Fruit fly (Drosophila melanogaster) whole organism, embryonic: Measurements from ENCODE around the gene Stat92E.

Experiments used
- Ada2b ChIP-seq: fragments of 200-800 bp; sonication (Bioruptor generic); IDR thresholded peaks from 2 replicates; pipeline ENCODE4 v1.3.6; 2022; ENCODE audit warnings: missing biosample characterization, missing genetic modification characterization
- B-H2 ChIP-seq: fragments of 200-800 bp; sonication (Bioruptor generic); optimal IDR thresholded peaks from 2 replicates; lab custom pipeline; 2018; ENCODE audit warnings: missing biosample characterization, mild to moderate bottlenecking, missing genetic modification characterization
- CG10147 ChIP-seq: fragments of 200-800 bp; sonication (Bioruptor generic); optimal IDR thresholded peaks from 2 replicates; lab custom pipeline; 2019; ENCODE audit warnings: missing biosample characterization, mild to moderate bottlenecking, missing genetic modification characterization, moderate library complexity
- CG12236 ChIP-seq: fragments of 200-800 bp; sonication (Bioruptor generic); optimal IDR thresholded peaks from 2 replicates; lab custom pipeline; 2016; ENCODE audit warnings: missing biosample characterization, missing genetic modification characterization
- CG12391 ChIP-seq: fragments of 200-800 bp; sonication (Bioruptor generic); optimal IDR thresholded peaks from 3 replicates; lab custom pipeline; 2018; ENCODE audit warnings: missing biosample characterization, mild to moderate bottlenecking, missing genetic modification characterization, moderate library complexity
- CG12659 ChIP-seq: fragments of 200-800 bp; sonication (Bioruptor generic); optimal IDR thresholded peaks from 3 replicates; lab custom pipeline; 2017; ENCODE audit warnings: mild to moderate bottlenecking, missing biosample characterization, missing genetic modification reagents, missing genetic modification characterization
- CG12942 ChIP-seq: fragments of 200-800 bp; sonication (Bioruptor generic); optimal IDR thresholded peaks from 3 replicates; lab custom pipeline; 2016; ENCODE audit warnings: missing biosample characterization, missing genetic modification characterization
- CG14710 ChIP-seq: fragments of 200-800 bp; sonication (Bioruptor generic); optimal IDR thresholded peaks from 3 replicates; lab custom pipeline; 2019; ENCODE audit warnings: missing biosample characterization, mild to moderate bottlenecking, missing genetic modification characterization, moderate library complexity
- CG15601 ChIP-seq: fragments of 200-800 bp; sonication (Bioruptor generic); optimal IDR thresholded peaks from 3 replicates; lab custom pipeline; 2019; ENCODE audit warnings: missing biosample characterization, mild to moderate bottlenecking, missing genetic modification characterization, moderate library complexity
- CG16813 ChIP-seq: fragments of 200-800 bp; sonication (Bioruptor generic); IDR thresholded peaks from 3 replicates; pipeline ENCODE4 v1.3.6; 2022; ENCODE audit warnings: missing biosample characterization, missing genetic modification characterization; ENCODE audit not compliant: partially characterized antibody
- CG17829 ChIP-seq: fragments of 200-800 bp; optimal IDR thresholded peaks from 2 replicates; lab custom pipeline; 2019; ENCODE audit warnings: missing biosample characterization, mild to moderate bottlenecking, missing genetic modification characterization, moderate library complexity
- CG17912 ChIP-seq: fragments of 200-800 bp; sonication (Bioruptor generic); optimal IDR thresholded peaks from 2 replicates; lab custom pipeline; 2018; ENCODE audit warnings: missing biosample characterization, mild to moderate bottlenecking, missing genetic modification characterization
- CG18619 ChIP-seq: fragments of 200-800 bp; sonication (Bioruptor generic); optimal IDR thresholded peaks from 3 replicates; lab custom pipeline; 2017; ENCODE audit warnings: missing biosample characterization, mild to moderate bottlenecking, missing genetic modification characterization
- CG2202 ChIP-seq: fragments of 200-800 bp; sonication (Bioruptor generic); optimal IDR thresholded peaks from 2 replicates; lab custom pipeline; 2018; ENCODE audit warnings: missing biosample characterization, mild to moderate bottlenecking, missing genetic modification characterization
- CG3163 ChIP-seq: fragments of 200-800 bp; sonication (Bioruptor generic); optimal IDR thresholded peaks from 3 replicates; lab custom pipeline; 2016; ENCODE audit warnings: missing biosample characterization, missing genetic modification characterization
- CG34224 ChIP-seq: fragments of 200-800 bp; sonication (Bioruptor generic); IDR thresholded peaks from 3 replicates; pipeline ENCODE4 v1.3.6; 2022; ENCODE audit warnings: missing biosample characterization, missing genetic modification characterization; ENCODE audit not compliant: partially characterized antibody
- CG3995 ChIP-seq: fragments of 200-800 bp; sonication (Bioruptor generic); optimal IDR thresholded peaks from 3 replicates; lab custom pipeline; 2016; ENCODE audit warnings: missing biosample characterization, missing genetic modification characterization
- CG5180 ChIP-seq: fragments of 200-800 bp; sonication (Bioruptor generic); optimal IDR thresholded peaks from 3 replicates; lab custom pipeline; 2017; ENCODE audit warnings: missing biosample characterization, missing genetic modification characterization, mild to moderate bottlenecking, moderate library complexity, missing genetic modification reagents
- CG5953 ChIP-seq: fragments of 200-800 bp; sonication (Bioruptor generic); IDR thresholded peaks from 2 replicates; pipeline ENCODE4 v1.3.6; 2022; ENCODE audit warnings: missing biosample characterization, missing genetic modification characterization
- CG7987 ChIP-seq: fragments of 200-800 bp; sonication (Bioruptor generic); optimal IDR thresholded peaks from 2 replicates; lab custom pipeline; 2018; ENCODE audit warnings: missing biosample characterization, mild to moderate bottlenecking, missing genetic modification characterization, moderate library complexity
- CkIIα-i1 ChIP-seq: fragments of 200-800 bp; sonication (Bioruptor generic); IDR thresholded peaks from 2 replicates; pipeline ENCODE4 v1.3.6; 2022; ENCODE audit warnings: missing biosample characterization, missing genetic modification characterization
- Deaf1 ChIP-seq: fragments of 200-800 bp; optimal IDR thresholded peaks from 3 replicates; lab custom pipeline; 2019; ENCODE audit warnings: missing biosample characterization, mild to moderate bottlenecking, missing genetic modification characterization, moderate library complexity
- Hand ChIP-seq: fragments of 200-800 bp; sonication (Bioruptor generic); optimal IDR thresholded peaks from 2 replicates; lab custom pipeline; 2017; ENCODE audit warnings: mild to moderate bottlenecking, missing biosample characterization, missing genetic modification reagents, missing genetic modification characterization
- Hr78 ChIP-seq, 2 experiments: fragments of 200-800 bp in 1 of 2; fragments of >200 bp in 1 of 2; sonication (Bioruptor generic) in 1 of 2; optimal IDR thresholded peaks; 2 replicates each; lab custom pipeline; 2017 to 2019; ENCODE audit warnings: missing biosample characterization in 2 of 2, missing genetic modification characterization in 2 of 2, mild to moderate bottlenecking in 1 of 2, moderate library complexity in 1 of 2
- Lhr ChIP-seq: fragments of 200-800 bp; sonication (Bioruptor generic); optimal IDR thresholded peaks from 3 replicates; lab custom pipeline; 2017; ENCODE audit warnings: mild to moderate bottlenecking, missing biosample characterization, missing genetic modification reagents, missing genetic modification characterization
- Max ChIP-seq: fragments of 200-800 bp; sonication (Bioruptor generic); optimal IDR thresholded peaks from 2 replicates; lab custom pipeline; 2016; ENCODE audit warnings: missing biosample characterization, mild to moderate bottlenecking, missing genetic modification characterization
- Med ChIP-seq: fragments of 200-800 bp; sonication (Bioruptor generic); peaks from one replicate; lab custom pipeline; 2016; ENCODE audit warnings: missing biosample characterization, missing genetic modification characterization, mild to moderate bottlenecking, inconsistent platforms, moderate library complexity
- PHDP ChIP-seq: fragments of 200-800 bp; sonication (Bioruptor generic); optimal IDR thresholded peaks from 3 replicates; lab custom pipeline; 2018; ENCODE audit warnings: missing biosample characterization, mild to moderate bottlenecking, missing genetic modification characterization, moderate library complexity
- Six4 ChIP-seq: fragments of 200-800 bp; sonication (Bioruptor generic); optimal IDR thresholded peaks from 2 replicates; lab custom pipeline; 2016; ENCODE audit warnings: missing biosample characterization, missing genetic modification characterization
- Tbp ChIP-seq: fragments of >200 bp; optimal IDR thresholded peaks from 2 replicates; lab custom pipeline; 2018; ENCODE audit warnings: missing biosample characterization, missing genetic modification characterization
- Trl ChIP-seq, 3 experiments: fragments of >200 bp in 2 of 3; fragments of 200-800 bp in 1 of 3; sonication (Bioruptor generic) in 1 of 3; optimal IDR thresholded peaks; 2 replicates in 1 of 3; 3 replicates in 2 of 3; lab custom pipeline; 2016 to 2017; ENCODE audit warnings: missing biosample characterization in 1 of 3, missing genetic modification characterization in 1 of 3
- az2 ChIP-seq: fragments of 200-800 bp; sonication (Bioruptor generic); optimal IDR thresholded peaks from 3 replicates; lab custom pipeline; 2016; ENCODE audit warnings: missing biosample characterization, missing genetic modification characterization
- crp ChIP-seq, 2 experiments: fragments of 200-800 bp; sonication (Bioruptor generic); optimal IDR thresholded peaks; 2 replicates in 1 of 2; 3 replicates in 1 of 2; lab custom pipeline; 2017; ENCODE audit warnings: missing biosample characterization in 2 of 2, missing genetic modification characterization in 2 of 2, mild to moderate bottlenecking in 1 of 2, moderate library complexity in 1 of 2
- dpn ChIP-seq, 2 experiments: fragments of 200-800 bp; sonication (Bioruptor generic); optimal IDR thresholded peaks; 3 replicates each; lab custom pipeline; 2016; ENCODE audit warnings: missing biosample characterization in 2 of 2, missing genetic modification characterization in 2 of 2
- exex ChIP-seq: fragments of 200-800 bp; sonication (Bioruptor generic); optimal IDR thresholded peaks from 4 replicates; lab custom pipeline; 2018; ENCODE audit warnings: missing biosample characterization, mild to moderate bottlenecking, missing genetic modification characterization, moderate library complexity
- fd96Cb ChIP-seq: fragments of 200-800 bp; sonication (Bioruptor generic); optimal IDR thresholded peaks from 2 replicates; lab custom pipeline; 2018; ENCODE audit warnings: missing biosample characterization, mild to moderate bottlenecking, missing genetic modification characterization, moderate library complexity
- fu2 ChIP-seq: fragments of 200-800 bp; sonication (Bioruptor generic); optimal IDR thresholded peaks from 2 replicates; lab custom pipeline; 2016; ENCODE audit warnings: missing biosample characterization, missing genetic modification characterization
- gsb-n ChIP-seq: fragments of 200-800 bp; sonication (Bioruptor generic); optimal IDR thresholded peaks from 3 replicates; lab custom pipeline; 2018; ENCODE audit warnings: missing biosample characterization, mild to moderate bottlenecking, missing genetic modification characterization
- her ChIP-seq: fragments of 200-800 bp; sonication (Bioruptor generic); optimal IDR thresholded peaks from 2 replicates; lab custom pipeline; 2016; ENCODE audit warnings: missing biosample characterization, missing genetic modification characterization
- mam ChIP-seq: fragments of 200-800 bp; sonication (Bioruptor generic); optimal IDR thresholded peaks from 3 replicates; lab custom pipeline; 2016; ENCODE audit warnings: missing biosample characterization, missing genetic modification characterization
- mirr ChIP-seq: fragments of 200-800 bp; sonication (Bioruptor generic); optimal IDR thresholded peaks from 3 replicates; lab custom pipeline; 2018; ENCODE audit warnings: missing biosample characterization, mild to moderate bottlenecking, missing genetic modification characterization
- mld ChIP-seq: fragments of 200-800 bp; sonication (Bioruptor generic); IDR thresholded peaks from 3 replicates; pipeline ENCODE4 v1.3.6; 2022; ENCODE audit warnings: missing biosample characterization, missing genetic modification characterization; ENCODE audit not compliant: partially characterized antibody
- pho ChIP-seq: fragments of 200-800 bp; sonication (Bioruptor generic); optimal IDR thresholded peaks from 2 replicates; lab custom pipeline; 2016; ENCODE audit warnings: missing biosample characterization, missing genetic modification characterization
- schlank ChIP-seq: fragments of 200-800 bp; sonication (Bioruptor generic); optimal IDR thresholded peaks from 2 replicates; lab custom pipeline; 2018; ENCODE audit warnings: missing biosample characterization, mild to moderate bottlenecking, missing genetic modification characterization
- sens ChIP-seq: fragments of 200-800 bp; sonication (Bioruptor generic); peaks from one replicate; lab custom pipeline; 2016; ENCODE audit warnings: missing biosample characterization, missing genetic modification characterization
- sima ChIP-seq: fragments of 200-800 bp; sonication (Bioruptor generic); optimal IDR thresholded peaks from 2 replicates; lab custom pipeline; 2016; ENCODE audit warnings: missing biosample characterization, missing genetic modification characterization
- sr ChIP-seq: fragments of 200-800 bp; sonication (Bioruptor generic); IDR thresholded peaks from 3 replicates; pipeline ENCODE4 v1.3.6; 2022; ENCODE audit warnings: missing biosample characterization, missing genetic modification characterization
- sug ChIP-seq: fragments of 200-800 bp; optimal IDR thresholded peaks from 2 replicates; lab custom pipeline; 2019; ENCODE audit warnings: missing biosample characterization, mild to moderate bottlenecking, missing genetic modification characterization, moderate library complexity
- usp ChIP-seq: fragments of >200 bp; optimal IDR thresholded peaks from 2 replicates; lab custom pipeline; 2017; ENCODE audit warnings: missing biosample characterization, missing genetic modification characterization
- zf30C ChIP-seq: fragments of 200-800 bp; sonication (Bioruptor generic); optimal IDR thresholded peaks from 3 replicates; lab custom pipeline; 2018; ENCODE audit warnings: missing biosample characterization, mild to moderate bottlenecking, missing genetic modification characterization

The Stat92E gene

DNA sequence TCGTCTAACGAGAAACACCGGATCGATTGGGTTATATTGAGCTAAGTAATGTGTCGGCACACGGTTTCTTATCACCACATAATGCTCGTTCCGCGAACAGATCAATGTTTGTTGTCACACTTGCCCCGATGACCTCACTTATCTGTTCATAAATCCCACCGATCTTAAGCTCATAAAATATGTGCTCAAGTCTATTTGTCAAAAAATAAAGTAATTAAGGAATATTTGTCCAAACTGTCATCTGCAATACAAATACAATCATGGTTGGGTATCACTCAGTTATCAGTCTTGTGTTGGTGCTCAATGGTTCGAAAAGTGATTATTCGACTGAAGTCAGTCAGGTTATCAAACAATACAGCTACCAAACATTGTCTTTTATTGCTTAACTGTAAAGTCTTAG, 3.9 kb downstream of the Stat92E start (continued):
- TF ChIP-seq Tbp (GFP tag; lab: Kevin White, UChicago) (no peak), Six4 (GFP tag; lab: Kevin White, UChicago) (no peak), CG10147 (GFP tag; lab: Kevin White, UChicago) (no peak), CG17912 (GFP tag; lab: Kevin White, UChicago) (no peak), CG34224 (GFP tag; lab: Robert Waterston, UW) (no peak), Ada2b (no peak), Deaf1 (tag; lab: Kevin White, UChicago) (no peak), CG16813 (GFP tag; lab: Robert Waterston, UW) (no peak), sr (no peak), CG3995 (no peak), az2 (no peak), CG2202 (tag; lab: Kevin White, UChicago) (peak; percentile 51), fd96Cb (tag; lab: Kevin White, UChicago) (no peak), CG5180 (GFP tag; lab: Kevin White, UChicago) (no peak), Trl (optimal IDR thresholded peaks at IDR 0.05; lab: Kevin White, UChicago) (no peak), Trl (GFP tag; optimal IDR thresholded peaks at IDR 0.05; lab: Kevin White, UChicago) (no peak), CG3163 (GFP tag; lab: Kevin White, UChicago) (no peak), crp (GFP tag; optimal IDR thresholded peaks at IDR 0.05; lab: Kevin White, UChicago) (no peak), mirr (peak; percentile 71), CG12391 (tag; lab: Kevin White, UChicago) (no peak), CG18619 (GFP tag; lab: Kevin White, UChicago) (no peak), CG5953 (GFP tag; lab: Robert Waterston, UW) (no peak), Max (GFP tag; lab: Kevin White, UChicago) (peak; percentile 8), CG12942 (no peak), exex (tag; lab: Kevin White, UChicago) (peak; percentile 37), mam (no peak), CG12659 (no peak), fu2 (GFP tag; lab: Kevin White, UChicago) (no peak), CG12236 (GFP tag; lab: Kevin White, UChicago) (no peak), PHDP (tag; lab: Kevin White, UChicago) (no peak), zf30C (no peak), CkIIα-i1 (GFP tag; lab: Robert Waterston, UW) (no peak), Med (GFP tag; lab: Kevin White, UChicago) (peak; percentile 80), sug (no peak), her (GFP tag; lab: Kevin White, UChicago) (no peak), sima (GFP tag; lab: Kevin White, UChicago) (no peak), dpn (GFP tag; optimal IDR thresholded peaks at IDR 0.05; lab: Kevin White, UChicago) (no peak), schlank (tag; lab: Kevin White, UChicago) (no peak), pho (GFP tag; lab: Kevin White, UChicago) (no peak), Lhr (peak; percentile 16), CG14710 (tag; lab: Kevin White, UChicago) (peak; percentile 0), Hand (GFP tag; lab: Kevin White, UChicago) (no peak), sens (GFP tag; lab: Kevin White, UChicago) (peak; percentile 88), gsb-n (tag; lab: Kevin White, UChicago) (peak; percentile 26), B-H2 (no peak), usp (GFP tag; lab: Kevin White, UChicago) (no peak), CG17829 (tag; lab: Kevin White, UChicago) (no peak), CG7987 (GFP tag; lab: Kevin White, UChicago) (no peak), CG15601 (tag; lab: Kevin White, UChicago) (peak; percentile 6), Hr78 (GFP tag; optimal IDR thresholded peaks at IDR 0.05; lab: Kevin White, UChicago) (peak in 1 of 2 experiments; percentile 77), mld (GFP tag; lab: Robert Waterston, UW) (no peak)
